Fruit fly (Drosophila melanogaster): ENCODE results near the gene CG10996.

The CG10996 gene

DNA sequence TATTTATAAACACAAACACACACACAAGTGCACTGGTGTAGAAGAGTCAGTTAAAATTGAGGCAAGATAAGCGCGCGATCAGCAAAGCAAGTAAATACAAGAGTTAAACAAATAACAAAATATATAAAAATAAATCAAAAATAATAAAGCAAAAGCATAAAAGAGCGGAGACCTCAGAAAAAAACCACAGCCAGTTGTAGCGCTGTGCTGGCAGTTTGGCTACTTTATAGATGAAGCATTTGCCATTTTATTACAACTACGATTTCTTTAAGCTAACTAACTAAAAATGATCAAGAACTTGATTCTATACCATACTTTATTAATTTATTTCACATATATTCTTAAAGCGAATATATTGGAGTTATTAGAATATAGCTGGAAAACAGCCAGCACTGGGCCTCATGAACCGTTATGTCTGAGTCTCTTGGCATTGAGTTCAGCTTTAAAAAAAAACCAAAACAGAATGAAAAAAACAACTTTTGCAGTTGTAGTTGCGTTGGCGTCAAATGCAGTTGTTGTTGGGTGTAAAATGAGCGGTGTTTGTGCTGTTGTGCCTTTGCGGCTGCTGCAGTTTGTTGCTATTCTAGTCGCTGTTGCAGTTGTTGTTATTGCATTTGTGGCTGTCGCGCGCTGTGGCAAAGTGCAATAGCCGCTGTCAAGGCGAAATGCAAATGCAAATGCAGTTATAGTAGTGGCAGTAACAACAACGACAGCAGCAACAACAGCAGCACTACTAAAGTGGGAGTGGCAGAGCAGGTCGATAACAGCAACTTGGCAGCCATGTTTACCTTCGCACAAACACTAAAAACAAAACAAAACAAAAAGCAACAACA, 49.6 kb downstream of the CG10996 start (continued):
- TF ChIP-seq CG10631 (GFP tag; optimal IDR thresholded peaks at IDR 0.05) (peak; percentile 16), Met (GFP tag; optimal IDR thresholded peaks at IDR 0.05) (no peak), CG4318 (GFP tag; optimal IDR thresholded peaks at IDR 0.05) (peak; percentile 40), CG6276 (GFP tag; optimal IDR thresholded peaks at IDR 0.05) (peak; percentile 72), Hr4 (GFP tag; optimal IDR thresholded peaks at IDR 0.05) (peak; percentile 54), vri (GFP tag; optimal IDR thresholded peaks at IDR 0.05) (peak; percentile 9), Lpt (GFP tag; optimal IDR thresholded peaks at IDR 0.05) (no peak), CG11902 (GFP tag; optimal IDR thresholded peaks at IDR 0.05) (no peak), fd85E (GFP tag; optimal IDR thresholded peaks at IDR 0.05) (no peak), esn (GFP tag; optimal IDR thresholded peaks at IDR 0.05) (peak; percentile 5), CG31627 (GFP tag; optimal IDR thresholded peaks at IDR 0.05) (peak; percentile 2), Eip78C (GFP tag) (peak; percentile 84), CG6854 (GFP tag; optimal IDR thresholded peaks at IDR 0.05) (no peak), Ets21C (GFP tag; optimal IDR thresholded peaks at IDR 0.05) (no peak), lz (GFP tag; optimal IDR thresholded peaks at IDR 0.05) (peak; percentile 13), fd59A (GFP tag; optimal IDR thresholded peaks at IDR 0.05) (peak; percentile 9), acj6 (GFP tag; optimal IDR thresholded peaks at IDR 0.05) (peak; percentile 39), CG3919 (GFP tag; optimal IDR thresholded peaks at IDR 0.05) (no peak), topi (GFP tag; optimal IDR thresholded peaks at IDR 0.05) (no peak), CG34406 (GFP tag; optimal IDR thresholded peaks at IDR 0.05) (peak; percentile 3), CG6163 (GFP tag; IDR thresholded peaks at IDR 0.05) (peak; percentile 67; the same call in 2 of the 3 replicates), dac (GFP tag; optimal IDR thresholded peaks at IDR 0.05) (peak; percentile 55), CG11294 (GFP tag; IDR thresholded peaks at IDR 0.05) (0 out of 2 replicates have a peak, but pooled peaks have one; percentile 22), Ets96B (tag; optimal IDR thresholded peaks at IDR 0.05) (peak; percentile 46), CG6792 (GFP tag; optimal IDR thresholded peaks at IDR 0.05) (no peak), ss (GFP tag; optimal IDR thresholded peaks at IDR 0.05) (peak; percentile 68 to 83), svp (GFP tag) (peak; percentile 52), Hr38 (GFP tag; optimal IDR thresholded peaks at IDR 0.05) (no peak), CG6808 (GFP tag; optimal IDR thresholded peaks at IDR 0.05) (no peak), salr (GFP tag; optimal IDR thresholded peaks at IDR 0.05) (peak in 1 of 2 experiments; percentile 66), CG7368 (GFP tag; optimal IDR thresholded peaks at IDR 0.05) (no peak), Gug (GFP tag; IDR thresholded peaks at IDR 0.05) (peak; percentile 47; the same call in 1 of the 2 replicates), CG3032 (tag; optimal IDR thresholded peaks at IDR 0.05) (peak; percentile 56), CG8119 (GFP tag; IDR thresholded peaks at IDR 0.05) (peak; percentile 74; the same call in 2 of the 3 replicates), CG15336 (GFP tag; IDR thresholded peaks at IDR 0.05) (peak; percentile 77)

DNA sequence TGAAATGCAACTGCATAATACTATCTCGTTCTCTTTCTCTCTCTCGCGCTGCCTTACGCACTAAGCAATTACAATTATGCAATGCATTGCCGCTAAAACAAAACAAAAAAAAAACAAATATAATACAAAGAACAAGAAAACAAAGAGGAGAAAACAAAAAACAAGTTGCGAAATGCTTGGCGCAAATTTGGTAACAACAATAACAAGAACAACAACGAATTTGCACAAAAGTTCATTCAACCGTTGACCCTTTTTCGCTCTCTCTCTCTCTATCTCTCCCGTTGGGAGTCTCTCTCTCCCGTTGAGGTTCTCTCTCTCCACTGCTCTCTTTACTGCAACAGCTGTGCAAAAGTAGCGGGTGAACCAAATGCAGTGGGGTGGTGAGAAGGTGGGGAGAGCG, 50.4 kb downstream of the CG10996 start:
- peak; percentile 46 for TF ChIP-seq CG6854 (GFP tag; optimal IDR thresholded peaks at IDR 0.05)
- peak; percentile 29 for TF ChIP-seq Sox14 (GFP tag; optimal IDR thresholded peaks at IDR 0.05)
- TF ChIP-seq CG6163 (GFP tag; IDR thresholded peaks at IDR 0.05): 0 out of 3 replicates have a peak, but pooled peaks have one; percentile 6
- peak; percentile 41; the same call in 1 of the 3 replicates for TF ChIP-seq CG8119 (GFP tag; IDR thresholded peaks at IDR 0.05)
- TF ChIP-seq svp (GFP tag): peak; percentile 66
- peak; percentile 54 for TF ChIP-seq Lpt (GFP tag; optimal IDR thresholded peaks at IDR 0.05)
- TF ChIP-seq Eip93F (GFP tag; optimal IDR thresholded peaks at IDR 0.05): peak; percentile 28
- TF ChIP-seq topi (GFP tag; optimal IDR thresholded peaks at IDR 0.05): no peak
- TF ChIP-seq Eip75B (GFP tag; optimal IDR thresholded peaks at IDR 0.05): peak; percentile 2
- TF ChIP-seq eg (GFP tag; IDR thresholded peaks at IDR 0.05): peak; percentile 66; the same call in 2 of the 3 replicates
- peak; percentile 24 for TF ChIP-seq Sox102F (GFP tag; optimal IDR thresholded peaks at IDR 0.05)
- no peak for TF ChIP-seq achi (GFP tag; optimal IDR thresholded peaks at IDR 0.05)
- TF ChIP-seq fd85E (GFP tag; optimal IDR thresholded peaks at IDR 0.05): no peak
- no peak for TF ChIP-seq lz (GFP tag; optimal IDR thresholded peaks at IDR 0.05)
- no peak for TF ChIP-seq Hr38 (GFP tag; optimal IDR thresholded peaks at IDR 0.05)
- peak; percentile 77 for TF ChIP-seq Eip78C (GFP tag)
- no peak for TF ChIP-seq CG11294 (GFP tag; IDR thresholded peaks at IDR 0.05)
- peak; percentile 92 for TF ChIP-seq vri (GFP tag; optimal IDR thresholded peaks at IDR 0.05)
- peak; percentile 67 for TF ChIP-seq CG15336 (GFP tag; IDR thresholded peaks at IDR 0.05)
- TF ChIP-seq CG4318 (GFP tag; optimal IDR thresholded peaks at IDR 0.05): no peak
